Worm (Caenorhabditis elegans) whole organism, L4/young adult: Measurements from ENCODE around the gene F16F9.3.

Experiments used
- W03F9.2 ChIP-seq: fragments of 150-350 bp; optimal IDR thresholded peaks from 2 replicates; lab custom pipeline; 2014; ENCODE audit warnings: missing biosample characterization, missing genetic modification characterization
- dao-5 ChIP-seq: sonication (generic microtip); optimal IDR thresholded peaks from 2 replicates; lab custom pipeline; 2016; ENCODE audit warnings: missing genotype, missing genetic modification characterization, moderate library complexity, missing compliant biosample characterization
- him-1 ChIP-seq: sonication (generic microtip); optimal IDR thresholded peaks from 2 replicates; lab custom pipeline; 2016; ENCODE audit warnings: missing genotype, missing genetic modification reagents, missing genetic modification characterization, missing compliant biosample characterization

Gene F16F9.3

ce11 chrX:8429503-8429902 is 27.9 kb upstream of the F16F9.3 start:
- TF ChIP-seq W03F9.2 (tag; lab: Kevin White, UChicago) (no peak), him-1 (tag; lab: Kevin White, UChicago) (no peak), dao-5 (tag; lab: Kevin White, UChicago) (no peak)

ce11 chrX:8432361-8432760 is 25.1 kb upstream of the F16F9.3 start, which contains the start of gene kin-9:
Gene kin-9 (plus strand): TSS chrX:8432661.
- no peak for TF ChIP-seq W03F9.2 (tag; lab: Kevin White, UChicago)
- no peak for TF ChIP-seq him-1 (tag; lab: Kevin White, UChicago)
- no peak for TF ChIP-seq dao-5 (tag; lab: Kevin White, UChicago)

ce11 chrX:8438756-8439155 is 18.7 kb upstream of the F16F9.3 start:
- TF ChIP-seq him-1 (tag; lab: Kevin White, UChicago) (no peak), dao-5 (tag; lab: Kevin White, UChicago) (no peak), W03F9.2 (tag; lab: Kevin White, UChicago) (no peak)

- TF ChIP-seq W03F9.2 (tag; lab: Kevin White, UChicago): no peak
- TF ChIP-seq dao-5 (tag; lab: Kevin White, UChicago): no peak
- no peak for TF ChIP-seq him-1 (tag; lab: Kevin White, UChicago)
Measured at ce11 chrX:8440001-8440735, 17.2 kb upstream of the F16F9.3 start.

- TF ChIP-seq W03F9.2 (tag; lab: Kevin White, UChicago) (no peak), him-1 (tag; lab: Kevin White, UChicago) (no peak), dao-5 (tag; lab: Kevin White, UChicago) (no peak)
Measured at ce11 chrX:8444922-8445321, 12.5 kb upstream of the F16F9.3 start.

ce11 chrX:8446108-8446507 is 11.3 kb upstream of the F16F9.3 start, which contains the start of gene F16F9.1:
Gene F16F9.1 (plus strand): TSS chrX:8446408.
- TF ChIP-seq him-1 (tag; lab: Kevin White, UChicago) (no peak), W03F9.2 (tag; lab: Kevin White, UChicago) (no peak), dao-5 (tag; lab: Kevin White, UChicago) (no peak)

- no peak for TF ChIP-seq him-1 (tag; lab: Kevin White, UChicago)
- TF ChIP-seq W03F9.2 (tag; lab: Kevin White, UChicago): no peak
- no peak for TF ChIP-seq dao-5 (tag; lab: Kevin White, UChicago)
Measured at ce11 chrX:8455590-8456166, 1.7 kb upstream of the F16F9.3 start, which contains the start of gene dpy-6. Gene dpy-6 (minus strand): TSS chrX:8455640.

- TF ChIP-seq him-1 (tag; lab: Kevin White, UChicago): no peak
- no peak for TF ChIP-seq dao-5 (tag; lab: Kevin White, UChicago)
- TF ChIP-seq W03F9.2 (tag; lab: Kevin White, UChicago): no peak
Measured at ce11 chrX:8459789-8460188, 2.4 kb downstream of the F16F9.3 start.

ce11 chrX:8460958-8461357 is 3.5 kb downstream of the F16F9.3 start:
- TF ChIP-seq dao-5 (tag; lab: Kevin White, UChicago) (no peak), W03F9.2 (tag; lab: Kevin White, UChicago) (no peak), him-1 (tag; lab: Kevin White, UChicago) (no peak)

ce11 chrX:8463085-8463645 is 5.8 kb downstream of the F16F9.3 start, which contains the start of gene F16F9.4:
Gene F16F9.4 (minus strand): TSS chrX:8463360.
- TF ChIP-seq dao-5 (tag; lab: Kevin White, UChicago) (no peak), him-1 (tag; lab: Kevin White, UChicago) (no peak), W03F9.2 (tag; lab: Kevin White, UChicago) (no peak)

- no peak for TF ChIP-seq W03F9.2 (tag; lab: Kevin White, UChicago)
- TF ChIP-seq dao-5 (tag; lab: Kevin White, UChicago): no peak
- TF ChIP-seq him-1 (tag; lab: Kevin White, UChicago): no peak
Measured at ce11 chrX:8463889-8464444, 6.6 kb downstream of the F16F9.3 start.

- TF ChIP-seq W03F9.2 (tag; lab: Kevin White, UChicago) (no peak), dao-5 (tag; lab: Kevin White, UChicago) (no peak), him-1 (tag; lab: Kevin White, UChicago) (no peak)
Measured at ce11 chrX:8470126-8470772, 12.8 kb downstream of the F16F9.3 start, which contains the start of gene mec-10. Gene mec-10 (minus strand): TSS chrX:8470314.
